Worm (Caenorhabditis elegans): ENCODE measurements around the gene B0507.9.

Gene B0507.9

ce11 chrV:8745858-8746257 lies 20.0 kb downstream of the B0507.9 start, which contains the start of gene B0507.6:
Gene B0507.6, plus strand, starts transcription at chrV:8746158.
- TF ChIP-seq peb-1 (tag; optimal IDR thresholded peaks at IDR 0.05) (no peak), nhr-129 (tag; optimal IDR thresholded peaks at IDR 0.05) (no peak), nhr-12 (tag; optimal IDR thresholded peaks at IDR 0.05) (no peak), zag-1 (tag; optimal IDR thresholded peaks at IDR 0.05) (no peak), ceh-82 (tag; optimal IDR thresholded peaks at IDR 0.05) (no peak), alr-1 (tag; optimal IDR thresholded peaks at IDR 0.05) (no peak), elt-3 (tag; optimal IDR thresholded peaks at IDR 0.05) (no peak), nhr-77 (tag; optimal IDR thresholded peaks at IDR 0.05) (no peak), ztf-4 (tag; optimal IDR thresholded peaks at IDR 0.05) (no peak), ama-1 (optimal IDR thresholded peaks at IDR 0.05) (no peak), fos-1 (tag; optimal IDR thresholded peaks at IDR 0.05) (no peak), sma-3 (GFP tag; optimal IDR thresholded peaks at IDR 0.05) (no peak), C34F6.9 (tag; optimal IDR thresholded peaks at IDR 0.05) (no peak), sem-4 (tag; optimal IDR thresholded peaks at IDR 0.05) (no peak), gmeb-1 (tag; optimal IDR thresholded peaks at IDR 0.05) (no peak), ceh-16 (tag; optimal IDR thresholded peaks at IDR 0.05) (no peak), F13H6.1 (tag; optimal IDR thresholded peaks at IDR 0.05) (no peak), unc-39 (tag; optimal IDR thresholded peaks at IDR 0.05) (no peak), nhr-10 (tag; optimal IDR thresholded peaks at IDR 0.05) (no peak)

ce11 chrV:8739136-8739535 lies 26.7 kb downstream of the B0507.9 start, which contains the start of gene ZC196.2:
Gene ZC196.2, plus strand, starts transcription at chrV:8739436.
- TF ChIP-seq ztf-1 (GFP tag; conservative IDR thresholded peaks at IDR 0.05): no peak
- no peak for TF ChIP-seq lsy-2 (tag; optimal IDR thresholded peaks at IDR 0.05)
- no peak for TF ChIP-seq sem-4 (tag; optimal IDR thresholded peaks at IDR 0.05)

ce11 chrV:8736369-8736768 lies 29.5 kb downstream of the B0507.9 start, which contains the start of gene ZC196.3:
Gene ZC196.3, plus strand, starts transcription at chrV:8736669.
- TF ChIP-seq mab-5 (tag; optimal IDR thresholded peaks at IDR 0.05) (no peak), alr-1 (tag; optimal IDR thresholded peaks at IDR 0.05) (no peak), nhr-23 (tag; optimal IDR thresholded peaks at IDR 0.05) (no peak), unc-39 (tag; optimal IDR thresholded peaks at IDR 0.05) (no peak), lin-13 (GFP tag; optimal IDR thresholded peaks at IDR 0.05) (no peak), nhr-237 (tag; optimal IDR thresholded peaks at IDR 0.05) (no peak), ztf-4 (tag; optimal IDR thresholded peaks at IDR 0.05) (no peak), unc-62 (GFP tag; optimal IDR thresholded peaks at IDR 0.05) (no peak), unc-55 (GFP tag; optimal IDR thresholded peaks at IDR 0.05) (no peak), ZK546.5 (tag; optimal IDR thresholded peaks at IDR 0.05) (no peak), Y55F3AM.14 (GFP tag; optimal IDR thresholded peaks at IDR 0.05) (no peak), ztf-1 (GFP tag; conservative IDR thresholded peaks at IDR 0.05) (no peak), sma-3 (GFP tag; optimal IDR thresholded peaks at IDR 0.05) (no peak), mdl-1 (tag; optimal IDR thresholded peaks at IDR 0.05) (no peak), egl-27 (tag; optimal IDR thresholded peaks at IDR 0.05) (no peak), snpc-4 (tag; optimal IDR thresholded peaks at IDR 0.05) (no peak), zag-1 (tag; optimal IDR thresholded peaks at IDR 0.05) (no peak)

ce11 chrV:8732934-8733333 lies 32.9 kb downstream of the B0507.9 start, which contains the start of gene ZC196.4:
Gene ZC196.4, plus strand, starts transcription at chrV:8733106.
- TF ChIP-seq unc-39 (tag; optimal IDR thresholded peaks at IDR 0.05) (no peak), snpc-4 (tag; optimal IDR thresholded peaks at IDR 0.05) (no peak), fos-1 (tag; optimal IDR thresholded peaks at IDR 0.05) (peak; percentile 45), ztf-11 (tag; optimal IDR thresholded peaks at IDR 0.05) (no peak), elt-3 (tag; optimal IDR thresholded peaks at IDR 0.05) (no peak)

ce11 chrV:8730991-8731390 lies 34.8 kb downstream of the B0507.9 start:
- TF ChIP-seq fos-1 (tag; optimal IDR thresholded peaks at IDR 0.05) (peak; percentile 20), nhr-6 (tag; optimal IDR thresholded peaks at IDR 0.05) (no peak), ztf-11 (tag; optimal IDR thresholded peaks at IDR 0.05) (no peak), ZK546.5 (tag; optimal IDR thresholded peaks at IDR 0.05) (no peak), mab-5 (tag; optimal IDR thresholded peaks at IDR 0.05) (no peak), snpc-4 (tag; optimal IDR thresholded peaks at IDR 0.05) (no peak), gmeb-1 (tag; optimal IDR thresholded peaks at IDR 0.05) (no peak)

ce11 chrV:8729100-8729499 lies 36.7 kb downstream of the B0507.9 start, which contains the start of gene ZC196.5:
Gene ZC196.5, plus strand, starts transcription at chrV:8729400.
- TF ChIP-seq ama-1 (optimal IDR thresholded peaks at IDR 0.05) (no peak), unc-55 (GFP tag; optimal IDR thresholded peaks at IDR 0.05) (no peak), sma-9 (GFP tag; optimal IDR thresholded peaks at IDR 0.05) (no peak), sma-9 (tag; optimal IDR thresholded peaks at IDR 0.05) (no peak), snpc-4 (tag; optimal IDR thresholded peaks at IDR 0.05) (no peak), ceh-16 (tag; optimal IDR thresholded peaks at IDR 0.05) (no peak), peb-1 (tag; optimal IDR thresholded peaks at IDR 0.05) (no peak), nhr-77 (tag; optimal IDR thresholded peaks at IDR 0.05) (no peak), C34F6.9 (tag; optimal IDR thresholded peaks at IDR 0.05) (no peak)

Measured in whole organism, L2 larva.